Worm (Caenorhabditis elegans): Measurements from ENCODE around the gene dhs-26.

The dhs-26 gene

ce11 chrX:3362378-3362777, at the start of gene dhs-26:
Gene dhs-26 (minus strand): TSS chrX:3362493.
- no peak for TF ChIP-seq ztf-23 (GFP tag; IDR thresholded peaks at IDR 0.05)
- TF ChIP-seq med-1 (GFP tag; optimal IDR thresholded peaks at IDR 0.05; ENCODE audit: insufficient read depth), result no peak
- no peak for TF ChIP-seq ref-1 (GFP tag; conservative IDR thresholded peaks at IDR 0.05)
- TF ChIP-seq cog-1 (tag; optimal IDR thresholded peaks at IDR 0.05), result no peak
- no peak for TF ChIP-seq flt-1 (GFP tag; IDR thresholded peaks at IDR 0.05)
- TF ChIP-seq tab-1 (GFP tag; IDR thresholded peaks at IDR 0.05), result no peak
- no peak for TF ChIP-seq klf-2 (GFP tag; conservative IDR thresholded peaks at IDR 0.05)
- TF ChIP-seq ztf-29 (GFP tag; IDR thresholded peaks at IDR 0.05), result no peak
- TF ChIP-seq T22C8.4 (GFP tag; IDR thresholded peaks at IDR 0.05), result no peak

ce11 chrX:3411565-3412022, 49.3 kb upstream of the dhs-26 start, which contains the start of gene unc-78:
Gene unc-78 (minus strand): TSS chrX:3411615.
- no peak for TF ChIP-seq klf-2 (GFP tag; conservative IDR thresholded peaks at IDR 0.05)
- no peak for TF ChIP-seq flt-1 (GFP tag; IDR thresholded peaks at IDR 0.05)
- no peak for TF ChIP-seq tab-1 (GFP tag; IDR thresholded peaks at IDR 0.05)
- no peak for TF ChIP-seq ztf-23 (GFP tag; IDR thresholded peaks at IDR 0.05)
- no peak for TF ChIP-seq ztf-29 (GFP tag; IDR thresholded peaks at IDR 0.05)
- no peak for TF ChIP-seq cog-1 (tag; optimal IDR thresholded peaks at IDR 0.05)
- no peak for TF ChIP-seq T22C8.4 (GFP tag; IDR thresholded peaks at IDR 0.05)
- TF ChIP-seq med-1 (GFP tag; optimal IDR thresholded peaks at IDR 0.05; ENCODE audit: insufficient read depth), result no peak
- no peak for TF ChIP-seq ref-1 (GFP tag; conservative IDR thresholded peaks at IDR 0.05)

ce11 chrX:3408717-3409303, 46.5 kb upstream of the dhs-26 start:
- TF ChIP-seq med-1 (GFP tag; optimal IDR thresholded peaks at IDR 0.05; ENCODE audit: insufficient read depth), result no peak
- TF ChIP-seq cog-1 (tag; optimal IDR thresholded peaks at IDR 0.05), result no peak
- TF ChIP-seq flt-1 (GFP tag; IDR thresholded peaks at IDR 0.05), result no peak
- no peak for TF ChIP-seq ref-1 (GFP tag; conservative IDR thresholded peaks at IDR 0.05)
- no peak for TF ChIP-seq klf-2 (GFP tag; conservative IDR thresholded peaks at IDR 0.05)
- no peak for TF ChIP-seq T22C8.4 (GFP tag; IDR thresholded peaks at IDR 0.05)
- no peak for TF ChIP-seq ztf-29 (GFP tag; IDR thresholded peaks at IDR 0.05)
- no peak for TF ChIP-seq tab-1 (GFP tag; IDR thresholded peaks at IDR 0.05)
- no peak for TF ChIP-seq ztf-23 (GFP tag; IDR thresholded peaks at IDR 0.05)

ce11 chrX:3403195-3403594, 40.9 kb upstream of the dhs-26 start, which contains the start of gene vit-5:
Gene vit-5 (plus strand): TSS chrX:3403471.
- TF ChIP-seq ztf-23 (GFP tag; IDR thresholded peaks at IDR 0.05) (no peak), klf-2 (GFP tag; conservative IDR thresholded peaks at IDR 0.05) (no peak), ref-1 (GFP tag; conservative IDR thresholded peaks at IDR 0.05) (no peak), tab-1 (GFP tag; IDR thresholded peaks at IDR 0.05) (no peak)

ce11 chrX:3401701-3402100, 39.4 kb upstream of the dhs-26 start, which contains the start of gene C04F6.9:
Gene C04F6.9 (plus strand): TSS chrX:3402001.
- TF ChIP-seq T22C8.4 (GFP tag; IDR thresholded peaks at IDR 0.05) (no peak), ztf-23 (GFP tag; IDR thresholded peaks at IDR 0.05) (no peak), klf-2 (GFP tag; conservative IDR thresholded peaks at IDR 0.05) (no peak), tab-1 (GFP tag; IDR thresholded peaks at IDR 0.05) (no peak), ztf-29 (GFP tag; IDR thresholded peaks at IDR 0.05) (no peak), ref-1 (GFP tag; conservative IDR thresholded peaks at IDR 0.05) (no peak), cog-1 (tag; optimal IDR thresholded peaks at IDR 0.05) (no peak), med-1 (GFP tag; optimal IDR thresholded peaks at IDR 0.05; ENCODE audit: insufficient read depth) (no peak), flt-1 (GFP tag; IDR thresholded peaks at IDR 0.05) (no peak)

- TF ChIP-seq T22C8.4 (GFP tag; IDR thresholded peaks at IDR 0.05) (no peak), ref-1 (GFP tag; conservative IDR thresholded peaks at IDR 0.05) (no peak), tab-1 (GFP tag; IDR thresholded peaks at IDR 0.05) (no peak), cog-1 (tag; optimal IDR thresholded peaks at IDR 0.05) (no peak), med-1 (GFP tag; optimal IDR thresholded peaks at IDR 0.05; ENCODE audit: insufficient read depth) (no peak), ztf-29 (GFP tag; IDR thresholded peaks at IDR 0.05) (no peak), ztf-23 (GFP tag; IDR thresholded peaks at IDR 0.05) (no peak), flt-1 (GFP tag; IDR thresholded peaks at IDR 0.05) (no peak)
These were observed 38.1 kb upstream of the dhs-26 start for ce11 chrX:3400387-3400786.

ce11 chrX:3399917-3400316, 37.6 kb upstream of the dhs-26 start, which contains the start of gene cht-1:
Gene cht-1 (minus strand): TSS chrX:3400017.
- TF ChIP-seq klf-2 (GFP tag; conservative IDR thresholded peaks at IDR 0.05) (no peak), ztf-29 (GFP tag; IDR thresholded peaks at IDR 0.05) (no peak), cog-1 (tag; optimal IDR thresholded peaks at IDR 0.05) (no peak), tab-1 (GFP tag; IDR thresholded peaks at IDR 0.05) (no peak), med-1 (GFP tag; optimal IDR thresholded peaks at IDR 0.05; ENCODE audit: insufficient read depth) (no peak), ztf-23 (GFP tag; IDR thresholded peaks at IDR 0.05) (no peak), ref-1 (GFP tag; conservative IDR thresholded peaks at IDR 0.05) (no peak), flt-1 (GFP tag; IDR thresholded peaks at IDR 0.05) (no peak), T22C8.4 (GFP tag; IDR thresholded peaks at IDR 0.05) (no peak)

ce11 chrX:3396735-3397134, 34.4 kb upstream of the dhs-26 start:
- TF ChIP-seq med-1 (GFP tag; optimal IDR thresholded peaks at IDR 0.05; ENCODE audit: insufficient read depth), result no peak
- no peak for TF ChIP-seq cog-1 (tag; optimal IDR thresholded peaks at IDR 0.05)
- TF ChIP-seq ztf-23 (GFP tag; IDR thresholded peaks at IDR 0.05), result no peak
- TF ChIP-seq flt-1 (GFP tag; IDR thresholded peaks at IDR 0.05), result no peak
- no peak for TF ChIP-seq klf-2 (GFP tag; conservative IDR thresholded peaks at IDR 0.05)
- TF ChIP-seq ztf-29 (GFP tag; IDR thresholded peaks at IDR 0.05), result no peak
- no peak for TF ChIP-seq ref-1 (GFP tag; conservative IDR thresholded peaks at IDR 0.05)
- no peak for TF ChIP-seq T22C8.4 (GFP tag; IDR thresholded peaks at IDR 0.05)
- no peak for TF ChIP-seq tab-1 (GFP tag; IDR thresholded peaks at IDR 0.05)

ce11 chrX:3393562-3393961, 31.3 kb upstream of the dhs-26 start, which contains the start of gene slcf-2:
Gene slcf-2 (plus strand): TSS chrX:3393862.
- TF ChIP-seq klf-2 (GFP tag; conservative IDR thresholded peaks at IDR 0.05), result no peak

- TF ChIP-seq ztf-29 (GFP tag; IDR thresholded peaks at IDR 0.05), result no peak
- TF ChIP-seq tab-1 (GFP tag; IDR thresholded peaks at IDR 0.05), result no peak
- no peak for TF ChIP-seq ref-1 (GFP tag; conservative IDR thresholded peaks at IDR 0.05)
- TF ChIP-seq flt-1 (GFP tag; IDR thresholded peaks at IDR 0.05), result no peak
- no peak for TF ChIP-seq T22C8.4 (GFP tag; IDR thresholded peaks at IDR 0.05)
- no peak for TF ChIP-seq klf-2 (GFP tag; conservative IDR thresholded peaks at IDR 0.05)
- no peak for TF ChIP-seq med-1 (GFP tag; optimal IDR thresholded peaks at IDR 0.05; ENCODE audit: insufficient read depth)
- TF ChIP-seq cog-1 (tag; optimal IDR thresholded peaks at IDR 0.05), result no peak
- no peak for TF ChIP-seq ztf-23 (GFP tag; IDR thresholded peaks at IDR 0.05)
These were observed 23.1 kb upstream of the dhs-26 start, which contains the start of gene acp-1 for ce11 chrX:3385362-3385761. Gene acp-1 (minus strand): TSS chrX:3385462.
